Fruit fly (Drosophila melanogaster) whole organism, adult: ENCODE measurements around the gene spdi.

ENCODE experiments used
- CG11617 ChIP-seq: fragments of 200-800 bp; sonication (Bioruptor generic); optimal IDR thresholded peaks from 2 replicates; lab custom pipeline; 2017; ENCODE audit warnings: mild to moderate bottlenecking, missing biosample characterization, missing genetic modification reagents, missing genetic modification characterization
- CG12768 ChIP-seq: fragments of 200-800 bp; sonication (Bioruptor generic); optimal IDR thresholded peaks from 2 replicates; lab custom pipeline; 2017; ENCODE audit warnings: missing biosample characterization, missing genetic modification characterization, mild to moderate bottlenecking, moderate library complexity, missing genetic modification reagents
- CG14711 ChIP-seq: fragments of 200-800 bp; sonication (Bioruptor generic); optimal IDR thresholded peaks from 2 replicates; lab custom pipeline; 2018; ENCODE audit warnings: missing biosample characterization, mild to moderate bottlenecking, missing genetic modification characterization, moderate library complexity
- CG1620 ChIP-seq: fragments of 200-800 bp; sonication (Bioruptor generic); optimal IDR thresholded peaks from 2 replicates; lab custom pipeline; 2016; ENCODE audit warnings: missing biosample characterization, missing genetic modification characterization
- CG33017 ChIP-seq: fragments of 200-800 bp; sonication (Bioruptor generic); optimal IDR thresholded peaks from 2 replicates; lab custom pipeline; 2018; ENCODE audit warnings: missing biosample characterization, mild to moderate bottlenecking, missing genetic modification characterization, moderate library complexity
- CG5204 ChIP-seq: fragments of 200-800 bp; sonication (Bioruptor generic); optimal IDR thresholded peaks from 2 replicates; lab custom pipeline; 2016; ENCODE audit warnings: missing biosample characterization, missing genetic modification characterization
- CG7045 ChIP-seq: fragments of 200-800 bp; sonication (Bioruptor generic); optimal IDR thresholded peaks from 2 replicates; lab custom pipeline; 2017; ENCODE audit warnings: missing biosample characterization, mild to moderate bottlenecking, missing genetic modification characterization
- CG7101 ChIP-seq: fragments of 200-800 bp; sonication (Bioruptor generic); optimal IDR thresholded peaks from 2 replicates; lab custom pipeline; 2018; ENCODE audit warnings: missing biosample characterization, mild to moderate bottlenecking, missing genetic modification characterization, moderate library complexity
- Clk ChIP-seq: fragments of 200-800 bp; sonication (Bioruptor generic); optimal IDR thresholded peaks from 2 replicates; lab custom pipeline; 2017; ENCODE audit warnings: missing biosample characterization, missing genetic modification characterization
- Crg-1 ChIP-seq: fragments of 200-800 bp; sonication (Bioruptor generic); optimal IDR thresholded peaks from 2 replicates; lab custom pipeline; 2016; ENCODE audit warnings: missing biosample characterization, missing genetic modification characterization
- Hr96 ChIP-seq: fragments of 200-800 bp; sonication (Bioruptor generic); optimal IDR thresholded peaks from 2 replicates; lab custom pipeline; 2016; ENCODE audit warnings: missing biosample characterization, missing genetic modification characterization
- Mnt ChIP-seq: fragments of 200-800 bp; sonication (Bioruptor generic); optimal IDR thresholded peaks from 2 replicates; lab custom pipeline; 2016; ENCODE audit warnings: missing biosample characterization, mild to moderate bottlenecking, missing genetic modification characterization
- bab1 ChIP-seq: fragments of 200-800 bp; sonication (Bioruptor generic); optimal IDR thresholded peaks from 3 replicates; lab custom pipeline; 2019; ENCODE audit warnings: missing biosample characterization, mild to moderate bottlenecking, missing genetic modification characterization, moderate library complexity
- cic ChIP-seq: fragments of 200-800 bp; sonication (Bioruptor generic); optimal IDR thresholded peaks from 2 replicates; lab custom pipeline; 2017; ENCODE audit warnings: missing biosample characterization, mild to moderate bottlenecking, missing genetic modification characterization, moderate library complexity
- cnc ChIP-seq, 2 experiments: fragments of >200 bp; optimal IDR thresholded peaks; 2 replicates each; lab custom pipeline; 2017
- kay ChIP-seq: fragments of 200-800 bp; sonication (Bioruptor generic); peaks from one replicate; lab custom pipeline; 2016; ENCODE audit warnings: missing biosample characterization, missing genetic modification characterization, borderline replicate concordance
- ovo ChIP-seq: fragments of 200-800 bp; sonication (Bioruptor generic); optimal IDR thresholded peaks from 2 replicates; lab custom pipeline; 2016; ENCODE audit warnings: missing biosample characterization, missing genetic modification characterization
- pad ChIP-seq: fragments of 200-800 bp; sonication (Bioruptor generic); optimal IDR thresholded peaks from 3 replicates; lab custom pipeline; 2017; ENCODE audit warnings: missing biosample characterization, missing genetic modification characterization, mild to moderate bottlenecking, moderate library complexity, missing genetic modification reagents
- tj ChIP-seq: fragments of 200-800 bp; sonication (Bioruptor generic); optimal IDR thresholded peaks from 3 replicates; lab custom pipeline; 2017; ENCODE audit warnings: missing biosample characterization, mild to moderate bottlenecking, missing genetic modification characterization, moderate library complexity
- toe ChIP-seq: fragments of 200-800 bp; sonication (Bioruptor generic); optimal IDR thresholded peaks from 2 replicates; lab custom pipeline; 2016; ENCODE audit warnings: missing biosample characterization, missing genetic modification characterization

Gene spdi

dm6 chrX:592588-593288 lies 27.3 kb downstream of the spdi start:
- no peak for TF ChIP-seq CG1620 (GFP tag; lab: Kevin White, UChicago)
- TF ChIP-seq Hr96 (GFP tag; lab: Kevin White, UChicago): no peak
- TF ChIP-seq kay: no peak

- TF ChIP-seq tj (GFP tag; lab: Kevin White, UChicago) (no peak), CG12768 (GFP tag; lab: Kevin White, UChicago) (no peak), Hr96 (GFP tag; lab: Kevin White, UChicago) (no peak), kay (no peak), CG11617 (GFP tag; lab: Kevin White, UChicago) (no peak), CG7101 (tag; lab: Kevin White, UChicago) (no peak), CG14711 (tag; lab: Kevin White, UChicago) (no peak)
These were observed 29.5 kb downstream of the spdi start for dm6 chrX:590479-590878.

- no peak for TF ChIP-seq Crg-1 (GFP tag; lab: Kevin White, UChicago)
- no peak for TF ChIP-seq Hr96 (GFP tag; lab: Kevin White, UChicago)
- TF ChIP-seq CG5204: no peak
- TF ChIP-seq CG14711 (tag; lab: Kevin White, UChicago): no peak
- TF ChIP-seq CG7101 (tag; lab: Kevin White, UChicago): no peak
- TF ChIP-seq CG1620 (GFP tag; lab: Kevin White, UChicago): no peak
- TF ChIP-seq pad: no peak
- TF ChIP-seq tj (GFP tag; lab: Kevin White, UChicago): no peak
- no peak for TF ChIP-seq CG33017 (tag; lab: Kevin White, UChicago)
- TF ChIP-seq CG7045 (GFP tag; lab: Kevin White, UChicago): no peak
- TF ChIP-seq CG11617 (GFP tag; lab: Kevin White, UChicago): no peak
- no peak for TF ChIP-seq cnc (optimal IDR thresholded peaks at IDR 0.05; lab: Kevin White, UChicago)
- no peak for TF ChIP-seq Mnt
- TF ChIP-seq kay: no peak
- TF ChIP-seq cic (GFP tag; lab: Kevin White, UChicago): no peak
- TF ChIP-seq Clk (GFP tag; lab: Kevin White, UChicago): no peak
- TF ChIP-seq CG12768 (GFP tag; lab: Kevin White, UChicago): no peak
- no peak for TF ChIP-seq ovo (GFP tag; lab: Kevin White, UChicago)
- TF ChIP-seq toe (GFP tag; lab: Kevin White, UChicago): no peak
These were observed 31.1 kb downstream of the spdi start for dm6 chrX:588941-589340.

- no peak for TF ChIP-seq cnc (optimal IDR thresholded peaks at IDR 0.05; lab: Kevin White, UChicago)
- TF ChIP-seq bab1: no peak
- no peak for TF ChIP-seq CG7101 (tag; lab: Kevin White, UChicago)
- no peak for TF ChIP-seq CG14711 (tag; lab: Kevin White, UChicago)
- no peak for TF ChIP-seq pad
These were observed 38.2 kb downstream of the spdi start, which contains the start of gene vnd for dm6 chrX:581825-582224. vnd (plus strand) TSS chrX:582121.

- TF ChIP-seq CG1620 (GFP tag; lab: Kevin White, UChicago) (no peak), toe (GFP tag; lab: Kevin White, UChicago) (no peak), Clk (GFP tag; lab: Kevin White, UChicago) (no peak), CG5204 (no peak)
These were observed 39.4 kb downstream of the spdi start for dm6 chrX:580635-581034.

dm6 chrX:546372-547006 lies 73.5 kb downstream of the spdi start:
- TF ChIP-seq Hr96 (GFP tag; lab: Kevin White, UChicago): no peak
- peak; percentile 93 for TF ChIP-seq pad
- TF ChIP-seq ovo (GFP tag; lab: Kevin White, UChicago): peak; percentile 57

- TF ChIP-seq CG7045 (GFP tag; lab: Kevin White, UChicago) (no peak), cic (GFP tag; lab: Kevin White, UChicago) (no peak), bab1 (no peak), Clk (GFP tag; lab: Kevin White, UChicago) (no peak), Hr96 (GFP tag; lab: Kevin White, UChicago) (no peak), pad (peak; percentile 22)
These were observed 77.9 kb downstream of the spdi start for dm6 chrX:542069-542468.
